Worm (Caenorhabditis elegans): Measurements from ENCODE around the gene F09D12.2.
A peak's percentile ranks its signal among the peaks of the same experiment; 100 is the strongest.

The F09D12.2 gene

DNA sequence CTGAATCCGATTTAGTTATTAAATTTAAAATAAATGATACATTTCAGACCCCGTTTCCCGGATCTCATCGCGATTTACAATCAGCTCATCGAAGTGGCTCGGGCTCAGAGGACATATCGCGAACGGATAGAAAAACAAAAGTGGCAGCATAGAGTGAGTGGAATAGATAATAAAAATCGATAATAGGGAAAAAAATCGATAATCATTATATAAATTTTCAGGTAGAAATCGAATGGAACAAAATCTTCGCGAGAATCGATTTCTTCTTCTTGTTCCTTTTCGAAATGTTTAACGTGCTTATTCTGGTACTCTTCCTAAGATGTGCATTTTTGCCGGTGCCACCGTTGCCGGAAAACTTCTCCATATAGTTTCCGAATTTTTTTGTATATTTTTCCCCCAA is 25.3 kb downstream of the F09D12.2 start:
- TF ChIP-seq fkh-8 (tag; optimal IDR thresholded peaks at IDR 0.05) (no peak), egl-13 (tag; optimal IDR thresholded peaks at IDR 0.05) (no peak), isw-1 (GFP tag; IDR thresholded peaks at IDR 0.05) (no peak), efl-1 (optimal IDR thresholded peaks at IDR 0.05) (no peak), efl-1 (GFP tag; optimal IDR thresholded peaks at IDR 0.05 in 1 of 2) (peak in 1 of 2 experiments; percentile 37), zip-4 (GFP tag; optimal IDR thresholded peaks at IDR 0.05) (no peak)

DNA sequence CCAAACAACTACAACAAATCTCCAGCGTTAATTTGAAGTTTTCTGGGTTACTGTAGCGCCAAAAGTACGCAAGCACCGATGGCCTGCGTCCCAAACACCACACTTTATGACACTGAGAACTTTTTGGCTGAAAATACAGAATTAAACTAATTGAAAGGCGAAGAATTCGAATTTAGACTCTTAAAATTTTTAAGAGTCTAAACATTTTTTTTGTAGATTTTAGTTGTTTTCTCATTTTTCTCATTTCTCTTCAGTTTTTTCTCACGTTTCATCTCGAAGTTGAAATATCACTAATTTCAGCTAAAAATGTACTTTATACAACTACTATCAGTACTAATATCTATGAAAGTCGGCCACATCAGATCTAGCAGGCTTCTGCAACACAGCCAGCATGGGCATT is 28.6 kb downstream of the F09D12.2 start, which contains the start of gene lgc-9:
Gene lgc-9, plus strand, starts transcription at position 301 of the 400 bp plus-strand sequence.
- TF ChIP-seq unc-130 (tag; optimal IDR thresholded peaks at IDR 0.05): no peak
- no peak for TF ChIP-seq nhr-12 (tag; optimal IDR thresholded peaks at IDR 0.05)
- TF ChIP-seq nhr-85 (tag): no peak

DNA sequence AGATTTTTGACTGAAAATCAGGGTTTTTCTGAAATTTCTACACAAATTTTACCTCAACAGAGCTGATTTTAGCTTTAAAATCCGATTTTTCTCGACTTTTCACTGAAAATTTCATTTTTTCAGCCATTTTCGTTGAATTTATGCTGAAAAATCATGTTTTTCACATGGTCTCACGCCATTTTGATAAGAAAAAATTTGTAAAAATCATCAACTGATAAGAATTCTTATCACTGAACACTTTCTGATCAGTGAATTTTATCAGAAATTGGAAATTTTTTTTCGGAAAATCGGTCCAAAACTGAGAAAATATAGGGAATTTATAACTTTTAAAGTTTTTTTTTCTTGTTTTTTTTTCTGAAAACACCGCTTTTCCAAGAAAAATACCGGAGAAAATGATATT is 43.1 kb downstream of the F09D12.2 start:
- peak; percentile 58 for TF ChIP-seq elt-2 (tag; optimal IDR thresholded peaks at IDR 0.05)
- TF ChIP-seq blmp-1 (tag; optimal IDR thresholded peaks at IDR 0.05): no peak
- no peak for TF ChIP-seq lin-13 (GFP tag; optimal IDR thresholded peaks at IDR 0.05)
- no peak for TF ChIP-seq nhr-90 (tag; optimal IDR thresholded peaks at IDR 0.05; ENCODE audit: poor library complexity)

ce11 chrIV:3399015-3399722 is 44.8 kb downstream of the F09D12.2 start, which contains the start of the genes dyf-3 and pdhb-1:
Gene dyf-3 (minus strand): TSS chrIV:3399231.
Gene pdhb-1 (plus strand): TSS chrIV:3399672.
- peak; percentile 46 to 61 for TF ChIP-seq efl-1 (optimal IDR thresholded peaks at IDR 0.05)
- TF ChIP-seq efl-1 (GFP tag; optimal IDR thresholded peaks at IDR 0.05 in 1 of 2): peak; percentile 56 to 94
- no peak for TF ChIP-seq C16A3.4 (tag; optimal IDR thresholded peaks at IDR 0.05)
- TF ChIP-seq snu-23 (GFP tag; optimal IDR thresholded peaks at IDR 0.05): peak; percentile 38
- TF ChIP-seq lin-13 (GFP tag; optimal IDR thresholded peaks at IDR 0.05): no peak
- TF ChIP-seq nhr-84 (tag; optimal IDR thresholded peaks at IDR 0.05): no peak
- TF ChIP-seq lsy-2 (tag; optimal IDR thresholded peaks at IDR 0.05): peak; percentile 88 to 97
- peak; percentile 40 for TF ChIP-seq mep-1 (tag; optimal IDR thresholded peaks at IDR 0.05)
- peak; percentile 54 for TF ChIP-seq fkh-8 (tag; optimal IDR thresholded peaks at IDR 0.05)
- TF ChIP-seq pax-3 (tag; optimal IDR thresholded peaks at IDR 0.05): no peak
- TF ChIP-seq tbx-2 (tag; optimal IDR thresholded peaks at IDR 0.05): peak; percentile 41
- no peak for TF ChIP-seq nhr-11 (tag; optimal IDR thresholded peaks at IDR 0.05)
- peak in 1 of 3 experiments; percentile 48 for TF ChIP-seq ceh-82 (tag; optimal IDR thresholded peaks at IDR 0.05)
- no peak for TF ChIP-seq lin-39 (tag; optimal IDR thresholded peaks at IDR 0.05)
- TF ChIP-seq fos-1 (tag; optimal IDR thresholded peaks at IDR 0.05): no peak
- TF ChIP-seq ama-1 (optimal IDR thresholded peaks at IDR 0.05): no peak
- peak; percentile 11 for TF ChIP-seq unc-86 (tag; optimal IDR thresholded peaks at IDR 0.05)
- peak; percentile 69 for TF ChIP-seq nhr-85 (tag)
- peak; percentile 37 to 56 (median 48) for TF ChIP-seq dpl-1 (GFP tag; optimal IDR thresholded peaks at IDR 0.05)
- TF ChIP-seq unc-130 (tag; optimal IDR thresholded peaks at IDR 0.05): peak; percentile 23
- no peak for TF ChIP-seq fkh-4 (tag; optimal IDR thresholded peaks at IDR 0.05; ENCODE audit: borderline replicate concordance)
- peak; percentile 92 for TF ChIP-seq F16B12.6 (tag; optimal IDR thresholded peaks at IDR 0.05)
- TF ChIP-seq fkh-10 (GFP tag; optimal IDR thresholded peaks at IDR 0.05): peak; percentile 4
- no peak for TF ChIP-seq elt-3 (tag; optimal IDR thresholded peaks at IDR 0.05)
- peak in 1 of 2 experiments; percentile 37 for TF ChIP-seq mdl-1 (tag; optimal IDR thresholded peaks at IDR 0.05)
- TF ChIP-seq nhr-77 (tag; optimal IDR thresholded peaks at IDR 0.05): peak; percentile 29
- TF ChIP-seq nhr-71 (tag; optimal IDR thresholded peaks at IDR 0.05): no peak
- TF ChIP-seq ceh-63 (GFP tag; optimal IDR thresholded peaks at IDR 0.05): no peak
- peak; percentile 26 to 59 for TF ChIP-seq lin-35 (GFP tag; optimal IDR thresholded peaks at IDR 0.05)
- TF ChIP-seq vab-15 (tag; optimal IDR thresholded peaks at IDR 0.05): no peak
- peak; percentile 16 for TF ChIP-seq dsc-1 (tag; optimal IDR thresholded peaks at IDR 0.05)
- TF ChIP-seq efl-3 (GFP tag; optimal IDR thresholded peaks at IDR 0.05): no peak
- TF ChIP-seq elt-2 (tag; optimal IDR thresholded peaks at IDR 0.05): no peak
- peak; percentile 10 for TF ChIP-seq xbp-1 (tag; optimal IDR thresholded peaks at IDR 0.05)
